Fruit fly (Drosophila melanogaster) whole organism, adult: ENCODE results near the gene Gorab.

ENCODE experiments used
- CG11617 ChIP-seq: fragments of 200-800 bp; sonication (Bioruptor generic); optimal IDR thresholded peaks from 2 replicates; lab custom pipeline; 2017; ENCODE audit warnings: mild to moderate bottlenecking, missing biosample characterization, missing genetic modification reagents, missing genetic modification characterization
- CG12768 ChIP-seq: fragments of 200-800 bp; sonication (Bioruptor generic); optimal IDR thresholded peaks from 2 replicates; lab custom pipeline; 2017; ENCODE audit warnings: missing biosample characterization, missing genetic modification characterization, mild to moderate bottlenecking, moderate library complexity, missing genetic modification reagents
- CG14711 ChIP-seq: fragments of 200-800 bp; sonication (Bioruptor generic); optimal IDR thresholded peaks from 2 replicates; lab custom pipeline; 2018; ENCODE audit warnings: missing biosample characterization, mild to moderate bottlenecking, missing genetic modification characterization, moderate library complexity
- CG1620 ChIP-seq: fragments of 200-800 bp; sonication (Bioruptor generic); optimal IDR thresholded peaks from 2 replicates; lab custom pipeline; 2016; ENCODE audit warnings: missing biosample characterization, missing genetic modification characterization
- CG33017 ChIP-seq: fragments of 200-800 bp; sonication (Bioruptor generic); optimal IDR thresholded peaks from 2 replicates; lab custom pipeline; 2018; ENCODE audit warnings: missing biosample characterization, mild to moderate bottlenecking, missing genetic modification characterization, moderate library complexity
- CG5204 ChIP-seq: fragments of 200-800 bp; sonication (Bioruptor generic); optimal IDR thresholded peaks from 2 replicates; lab custom pipeline; 2016; ENCODE audit warnings: missing biosample characterization, missing genetic modification characterization
- CG7045 ChIP-seq: fragments of 200-800 bp; sonication (Bioruptor generic); optimal IDR thresholded peaks from 2 replicates; lab custom pipeline; 2017; ENCODE audit warnings: missing biosample characterization, mild to moderate bottlenecking, missing genetic modification characterization
- CG7101 ChIP-seq: fragments of 200-800 bp; sonication (Bioruptor generic); optimal IDR thresholded peaks from 2 replicates; lab custom pipeline; 2018; ENCODE audit warnings: missing biosample characterization, mild to moderate bottlenecking, missing genetic modification characterization, moderate library complexity
- Clk ChIP-seq: fragments of 200-800 bp; sonication (Bioruptor generic); optimal IDR thresholded peaks from 2 replicates; lab custom pipeline; 2017; ENCODE audit warnings: missing biosample characterization, missing genetic modification characterization
- Crg-1 ChIP-seq: fragments of 200-800 bp; sonication (Bioruptor generic); optimal IDR thresholded peaks from 2 replicates; lab custom pipeline; 2016; ENCODE audit warnings: missing biosample characterization, missing genetic modification characterization
- Hr96 ChIP-seq: fragments of 200-800 bp; sonication (Bioruptor generic); optimal IDR thresholded peaks from 2 replicates; lab custom pipeline; 2016; ENCODE audit warnings: missing biosample characterization, missing genetic modification characterization
- Mnt ChIP-seq: fragments of 200-800 bp; sonication (Bioruptor generic); optimal IDR thresholded peaks from 2 replicates; lab custom pipeline; 2016; ENCODE audit warnings: missing biosample characterization, mild to moderate bottlenecking, missing genetic modification characterization
- bab1 ChIP-seq: fragments of 200-800 bp; sonication (Bioruptor generic); optimal IDR thresholded peaks from 3 replicates; lab custom pipeline; 2019; ENCODE audit warnings: missing biosample characterization, mild to moderate bottlenecking, missing genetic modification characterization, moderate library complexity
- cic ChIP-seq: fragments of 200-800 bp; sonication (Bioruptor generic); optimal IDR thresholded peaks from 2 replicates; lab custom pipeline; 2017; ENCODE audit warnings: missing biosample characterization, mild to moderate bottlenecking, missing genetic modification characterization, moderate library complexity
- cnc ChIP-seq, 2 experiments: fragments of >200 bp; optimal IDR thresholded peaks; 2 replicates each; lab custom pipeline; 2017
- kay ChIP-seq: fragments of 200-800 bp; sonication (Bioruptor generic); peaks from one replicate; lab custom pipeline; 2016; ENCODE audit warnings: missing biosample characterization, missing genetic modification characterization, borderline replicate concordance
- ovo ChIP-seq: fragments of 200-800 bp; sonication (Bioruptor generic); optimal IDR thresholded peaks from 2 replicates; lab custom pipeline; 2016; ENCODE audit warnings: missing biosample characterization, missing genetic modification characterization
- pad ChIP-seq: fragments of 200-800 bp; sonication (Bioruptor generic); optimal IDR thresholded peaks from 3 replicates; lab custom pipeline; 2017; ENCODE audit warnings: missing biosample characterization, missing genetic modification characterization, mild to moderate bottlenecking, moderate library complexity, missing genetic modification reagents
- tj ChIP-seq: fragments of 200-800 bp; sonication (Bioruptor generic); optimal IDR thresholded peaks from 3 replicates; lab custom pipeline; 2017; ENCODE audit warnings: missing biosample characterization, mild to moderate bottlenecking, missing genetic modification characterization, moderate library complexity
- toe ChIP-seq: fragments of 200-800 bp; sonication (Bioruptor generic); optimal IDR thresholded peaks from 2 replicates; lab custom pipeline; 2016; ENCODE audit warnings: missing biosample characterization, missing genetic modification characterization

Gene Gorab

DNA sequence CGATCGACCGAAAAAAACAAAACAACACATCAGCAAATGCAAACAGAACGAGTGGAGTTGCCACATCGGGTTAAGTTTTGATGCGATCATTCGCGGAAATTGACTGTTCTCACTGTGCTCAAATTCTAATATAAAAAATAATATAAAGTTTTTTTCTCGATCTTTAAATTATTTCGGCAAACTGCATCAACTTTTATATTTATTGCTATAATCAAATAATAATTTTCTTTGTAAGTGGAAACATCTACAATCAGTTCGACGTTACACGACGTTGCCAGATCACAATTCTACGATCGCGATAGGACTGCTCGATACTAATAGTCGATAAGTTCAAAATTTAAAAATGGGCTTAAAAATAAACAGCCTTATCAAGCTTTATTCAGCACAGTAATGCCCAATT, at the start of gene Gorab:
TSS of gene Gorab (minus strand) at position 58 of the 400 bp plus-strand sequence.
- TF ChIP-seq Mnt (GFP tag; lab: Kevin White, UChicago) (peak; percentile 63), bab1 (GFP tag; lab: Kevin White, UChicago) (peak; percentile 88), CG12768 (peak; percentile 4), Hr96 (GFP tag; lab: Kevin White, UChicago) (peak; percentile 55), Clk (GFP tag; lab: Kevin White, UChicago) (peak; percentile 58), pad (peak; percentile 54), toe (GFP tag; lab: Kevin White, UChicago) (peak; percentile 76), CG11617 (GFP tag; lab: Kevin White, UChicago) (peak; percentile 74), Crg-1 (GFP tag; lab: Kevin White, UChicago) (peak; percentile 67), ovo (GFP tag; lab: Kevin White, UChicago) (peak; percentile 43), cic (no peak), tj (GFP tag; lab: Kevin White, UChicago) (peak; percentile 61), CG7045 (GFP tag; lab: Kevin White, UChicago) (peak; percentile 73), cnc (optimal IDR thresholded peaks at IDR 0.05; lab: Kevin White, UChicago) (no peak), CG33017 (tag; lab: Kevin White, UChicago) (peak; percentile 59), CG5204 (GFP tag; lab: Kevin White, UChicago) (no peak), CG7101 (tag; lab: Kevin White, UChicago) (peak; percentile 79), kay (no peak), CG14711 (tag; lab: Kevin White, UChicago) (peak; percentile 82), CG1620 (GFP tag; lab: Kevin White, UChicago) (peak; percentile 87)

DNA sequence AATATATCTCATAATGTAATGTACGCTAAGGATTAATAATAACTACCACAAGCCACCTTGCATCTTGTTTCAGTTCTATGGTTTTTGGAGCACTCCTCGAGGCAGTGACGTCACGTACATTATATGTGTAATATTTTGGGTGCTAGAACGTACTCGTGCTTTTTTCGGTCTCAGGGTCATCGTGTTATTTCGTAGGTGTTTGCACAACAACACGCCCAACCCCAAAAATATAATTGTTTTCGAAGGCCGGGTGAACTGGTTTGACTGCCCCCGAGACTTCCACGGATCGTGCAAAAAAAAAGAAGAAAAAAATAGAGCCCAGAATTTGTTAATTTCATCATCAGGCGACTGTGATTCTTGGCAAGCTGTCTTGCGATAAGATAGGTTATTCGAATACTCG, 47.9 kb upstream of the Gorab start:
- TF ChIP-seq kay (no peak), cic (no peak), CG14711 (tag; lab: Kevin White, UChicago) (no peak), CG5204 (GFP tag; lab: Kevin White, UChicago) (no peak), tj (GFP tag; lab: Kevin White, UChicago) (no peak), toe (GFP tag; lab: Kevin White, UChicago) (no peak), CG12768 (no peak), Hr96 (GFP tag; lab: Kevin White, UChicago) (no peak), CG7045 (GFP tag; lab: Kevin White, UChicago) (no peak), CG1620 (GFP tag; lab: Kevin White, UChicago) (no peak), Mnt (GFP tag; lab: Kevin White, UChicago) (no peak), ovo (GFP tag; lab: Kevin White, UChicago) (no peak), CG33017 (tag; lab: Kevin White, UChicago) (no peak)

DNA sequence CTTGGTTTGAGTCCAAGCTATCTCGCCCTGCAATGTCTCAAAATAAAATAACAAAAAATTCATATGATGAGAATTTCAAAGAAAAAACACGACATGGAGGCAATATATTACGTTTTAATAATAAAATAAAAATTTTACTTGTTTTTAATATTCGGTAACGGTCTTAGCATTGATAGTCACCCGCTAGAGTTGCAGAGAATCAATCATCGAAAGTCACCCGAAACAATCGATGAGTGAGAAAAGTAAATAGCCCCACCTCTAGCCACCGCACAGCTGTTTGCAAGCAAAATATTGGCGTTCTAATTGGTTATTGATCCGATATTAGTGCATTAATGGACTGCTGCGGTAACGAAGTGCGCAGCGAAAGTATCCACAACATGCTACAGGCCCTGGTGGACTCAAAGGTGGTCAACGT, 47.4 kb upstream of the Gorab start, which contains the start of gene CG34250:
TSS of gene CG34250 (plus strand) at position 244 of the 415 bp plus-strand sequence.
- peak; percentile 33 for TF ChIP-seq CG1620 (GFP tag; lab: Kevin White, UChicago)
- no peak for TF ChIP-seq Hr96 (GFP tag; lab: Kevin White, UChicago)
- TF ChIP-seq toe (GFP tag; lab: Kevin White, UChicago): peak; percentile 45
- peak; percentile 55 for TF ChIP-seq CG11617 (GFP tag; lab: Kevin White, UChicago)
- no peak for TF ChIP-seq CG7101 (tag; lab: Kevin White, UChicago)
- TF ChIP-seq ovo (GFP tag; lab: Kevin White, UChicago): peak; percentile 42
- peak; percentile 80 for TF ChIP-seq kay
- peak; percentile 10 for TF ChIP-seq cic
- no peak for TF ChIP-seq CG33017 (tag; lab: Kevin White, UChicago)
- TF ChIP-seq CG14711 (tag; lab: Kevin White, UChicago): peak; percentile 67
- TF ChIP-seq Mnt (GFP tag; lab: Kevin White, UChicago): peak; percentile 51
- TF ChIP-seq Clk (GFP tag; lab: Kevin White, UChicago): no peak
- peak; percentile 83 for TF ChIP-seq bab1 (GFP tag; lab: Kevin White, UChicago)
- TF ChIP-seq CG7045 (GFP tag; lab: Kevin White, UChicago): peak; percentile 52
- peak; percentile 51 for TF ChIP-seq Crg-1 (GFP tag; lab: Kevin White, UChicago)
- TF ChIP-seq CG5204 (GFP tag; lab: Kevin White, UChicago): no peak
- TF ChIP-seq tj (GFP tag; lab: Kevin White, UChicago): peak; percentile 52

DNA sequence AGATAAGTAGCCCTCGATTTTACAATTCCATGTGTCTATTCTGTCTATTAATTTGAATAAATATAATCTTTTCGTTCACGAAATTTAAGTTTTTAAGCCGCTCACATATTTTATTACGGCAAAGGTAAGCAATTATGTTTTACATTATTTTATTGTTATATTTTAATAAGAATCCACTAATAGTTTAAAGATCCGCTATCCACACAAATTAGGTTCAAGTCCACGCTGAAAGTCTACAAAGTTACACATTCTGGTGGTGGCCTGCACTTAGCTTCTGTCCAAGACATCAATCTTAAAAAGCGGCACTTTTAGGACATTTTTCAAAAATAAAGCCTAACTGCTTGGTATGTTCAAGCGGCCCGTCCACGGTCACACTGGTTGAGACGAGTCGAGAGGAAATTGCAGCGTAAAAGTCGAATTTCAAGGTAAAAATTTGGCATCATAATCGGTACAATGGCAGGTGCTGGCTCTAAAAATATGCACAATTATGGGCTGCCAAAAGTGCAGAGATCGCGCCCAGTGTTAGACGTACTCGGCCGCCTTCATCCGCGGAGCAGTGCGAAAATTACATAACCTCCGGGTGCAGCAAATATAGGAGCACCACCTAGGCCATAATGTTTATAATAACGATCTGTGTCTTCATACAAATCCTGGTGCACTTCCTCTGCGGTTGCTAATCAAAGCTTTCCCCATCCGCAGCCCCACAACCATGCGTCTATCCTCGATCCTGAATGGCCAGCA, 46.2 kb upstream of the Gorab start, which contains the start of the genes UQCR-Q and CG46525:
TSS of gene UQCR-Q (plus strand) at position 51 of the 741 bp plus-strand sequence.
TSS of gene CG46525 (plus strand) at position 510 of the 741 bp plus-strand sequence.
- TF ChIP-seq toe (GFP tag; lab: Kevin White, UChicago) (no peak), CG14711 (tag; lab: Kevin White, UChicago) (peak; percentile 3), CG1620 (GFP tag; lab: Kevin White, UChicago) (no peak), cic (no peak), Mnt (GFP tag; lab: Kevin White, UChicago) (peak; percentile 17), pad (no peak), CG5204 (GFP tag; lab: Kevin White, UChicago) (no peak), bab1 (GFP tag; lab: Kevin White, UChicago) (peak; percentile 53), Clk (GFP tag; lab: Kevin White, UChicago) (no peak), CG7045 (GFP tag; lab: Kevin White, UChicago) (no peak), kay (no peak), cnc (optimal IDR thresholded peaks at IDR 0.05; lab: Kevin White, UChicago) (no peak), ovo (GFP tag; lab: Kevin White, UChicago) (no peak), CG11617 (GFP tag; lab: Kevin White, UChicago) (no peak), Crg-1 (GFP tag; lab: Kevin White, UChicago) (no peak), CG7101 (tag; lab: Kevin White, UChicago) (no peak), CG12768 (no peak), Hr96 (GFP tag; lab: Kevin White, UChicago) (no peak), CG33017 (tag; lab: Kevin White, UChicago) (no peak), tj (GFP tag; lab: Kevin White, UChicago) (no peak)
